In the genomic region with DNA sequence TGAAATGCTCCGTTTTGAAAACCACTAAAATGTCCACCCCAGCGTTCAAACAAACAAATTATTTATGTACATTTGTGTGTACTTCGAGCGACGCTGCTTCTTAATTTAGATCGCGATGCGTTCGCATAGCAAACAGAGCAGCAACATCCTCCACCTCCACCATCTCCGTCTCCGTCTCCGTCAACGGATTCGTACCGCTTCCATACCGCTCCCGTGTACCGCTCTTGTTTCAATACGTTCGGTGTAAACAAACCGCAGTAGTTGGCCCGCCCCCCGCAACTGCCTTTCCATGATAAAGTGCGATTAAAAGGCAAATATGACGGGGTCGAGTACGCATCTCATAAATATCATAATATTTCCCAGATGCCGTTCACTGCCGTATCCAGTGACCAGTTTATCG, we compare ENCODE assay signal across 3 fruit fly cellular contexts.
TF ChIP-seq lines count a peak whose summit lies in the region.

Gene CG33725 (plus strand): TSS at position 364 of the 400 bp plus-strand sequence.

- TF ChIP-seq CTCF in whole organism, embryonic (GFP tag; optimal IDR thresholded peaks at IDR 0.05; lab: Kevin White, UChicago): no peak

TF ChIP-seq in whole organism, embryonic, 481 proteins besides CTCF, POLR2A, EP300 and RAD21 (continues in another document):
- TF ChIP-seq Med (GFP tag; lab: Kevin White, UChicago): peak; percentile 87
- no peak for TF ChIP-seq CG9817 (tag; optimal IDR thresholded peaks at IDR 0.05; lab: Kevin White, UChicago)
- TF ChIP-seq CG17328 (GFP tag; IDR thresholded peaks at IDR 0.05; lab: Robert Waterston, UW): peak; percentile 33; the same call in 1 of the 2 replicates
- TF ChIP-seq BtbVII (GFP tag; optimal IDR thresholded peaks at IDR 0.05; lab: Kevin White, UChicago): no peak
- TF ChIP-seq CG1602 (GFP tag; optimal IDR thresholded peaks at IDR 0.05; lab: Kevin White, UChicago): no peak
- no peak for TF ChIP-seq CG3995 (GFP tag; optimal IDR thresholded peaks at IDR 0.05; lab: Kevin White, UChicago)
- no peak for TF ChIP-seq CG11560 (tag; IDR thresholded peaks at IDR 0.05; lab: Robert Waterston, UW)
- TF ChIP-seq bsh (GFP tag; optimal IDR thresholded peaks at IDR 0.05; lab: Kevin White, UChicago): peak in 1 of 2 experiments; percentile 27
- no peak for TF ChIP-seq CG4617 (GFP tag; optimal IDR thresholded peaks at IDR 0.05; lab: Kevin White, UChicago; ENCODE audit: borderline replicate concordance)
- TF ChIP-seq crp (GFP tag; optimal IDR thresholded peaks at IDR 0.05; lab: Kevin White, UChicago): no peak
- TF ChIP-seq CG9797 (GFP tag; optimal IDR thresholded peaks at IDR 0.05; lab: Kevin White, UChicago): no peak
- no peak for TF ChIP-seq CG17802 (tag; optimal IDR thresholded peaks at IDR 0.05; lab: Kevin White, UChicago)
- peak; percentile 45 for TF ChIP-seq sens (GFP tag; lab: Kevin White, UChicago)
- peak; percentile 17 for TF ChIP-seq CG11398 (GFP tag; optimal IDR thresholded peaks at IDR 0.05; lab: Kevin White, UChicago)
- TF ChIP-seq CkIIα-i1 (GFP tag; IDR thresholded peaks at IDR 0.05; lab: Robert Waterston, UW): no peak
- TF ChIP-seq CG1529 (GFP tag; optimal IDR thresholded peaks at IDR 0.05; lab: Kevin White, UChicago): no peak
- 0 out of 2 replicates have a peak, but pooled peaks have one; percentile 26 for TF ChIP-seq CG8765 (GFP tag; IDR thresholded peaks at IDR 0.05; lab: Robert Waterston, UW)
- peak; percentile 34 for TF ChIP-seq CG12769 (tag; optimal IDR thresholded peaks at IDR 0.05; lab: Kevin White, UChicago)
- TF ChIP-seq hth (optimal IDR thresholded peaks at IDR 0.05; lab: Kevin White, UChicago): no peak
- peak in 1 of 2 experiments; percentile 1 for TF ChIP-seq chif (GFP tag; optimal IDR thresholded peaks at IDR 0.05; lab: Kevin White, UChicago)
- TF ChIP-seq toy (GFP tag; IDR thresholded peaks at IDR 0.05; lab: Robert Waterston, UW): no peak
- no peak for TF ChIP-seq CG17612 (GFP tag; IDR thresholded peaks at IDR 0.05; lab: Robert Waterston, UW)
- no peak for TF ChIP-seq BEAF-32 (GFP tag; optimal IDR thresholded peaks at IDR 0.05; lab: Kevin White, UChicago)
- peak; percentile 70 for TF ChIP-seq zfh1 (GFP tag; IDR thresholded peaks at IDR 0.05; lab: Robert Waterston, UW)
- peak; percentile 11 for TF ChIP-seq dmrt11E (tag; optimal IDR thresholded peaks at IDR 0.05; lab: Kevin White, UChicago)
- no peak for TF ChIP-seq H2.0 (GFP tag; IDR thresholded peaks at IDR 0.05; lab: Robert Waterston, UW)
- TF ChIP-seq HLH4C (GFP tag; IDR thresholded peaks at IDR 0.05; lab: Robert Waterston, UW; ENCODE audit: partially characterized antibody): no peak
- TF ChIP-seq CG1792 (GFP tag; optimal IDR thresholded peaks at IDR 0.05; lab: Kevin White, UChicago): no peak
- TF ChIP-seq CG12155 (GFP tag; optimal IDR thresholded peaks at IDR 0.05; lab: Kevin White, UChicago): no peak

TF ChIP-seq in whole organism, prepupa, 60 proteins besides CTCF, POLR2A, EP300 and RAD21:
- no peak for TF ChIP-seq Hr39 (GFP tag; optimal IDR thresholded peaks at IDR 0.05; lab: Kevin White, UChicago)
- TF ChIP-seq CG31627 (GFP tag; optimal IDR thresholded peaks at IDR 0.05; lab: Kevin White, UChicago): no peak
- TF ChIP-seq fkh (GFP tag; optimal IDR thresholded peaks at IDR 0.05; lab: Kevin White, UChicago): peak; percentile 95

TF ChIP-seq in whole organism, pupa, 21 proteins besides CTCF, POLR2A, EP300 and RAD21:
- TF ChIP-seq CG14655 (GFP tag; optimal IDR thresholded peaks at IDR 0.05; lab: Kevin White, UChicago) (no peak), CG34367 (tag; optimal IDR thresholded peaks at IDR 0.05; lab: Kevin White, UChicago) (no peak), CG32121 (GFP tag; IDR thresholded peaks at IDR 0.05; lab: Robert Waterston, UW) (no peak), rn (GFP tag; IDR thresholded peaks at IDR 0.05; lab: Robert Waterston, UW) (0 out of 2 replicates have a peak, but pooled peaks have one; percentile 19), CG13204 (GFP tag; optimal IDR thresholded peaks at IDR 0.05; lab: Kevin White, UChicago) (peak; percentile 57)
TF ChIP-seq in whole organism, pupa: peak in this region for 2.
